Worm (Caenorhabditis elegans) whole organism, L1 larva: ENCODE data around the gene srlf-11.

Source experiments
- C34B4.2 ChIP-seq: sonication (generic microtip); optimal IDR thresholded peaks from 2 replicates; lab custom pipeline; 2017; ENCODE audit warnings: mild to moderate bottlenecking, missing genetic modification characterization, missing compliant biosample characterization
- F16B12.6 ChIP-seq: fragments of 150-350 bp; optimal IDR thresholded peaks from 2 replicates; lab custom pipeline; 2014; ENCODE audit warnings: missing biosample characterization, missing genetic modification characterization
- Y116A8C.19 ChIP-seq: sonication (generic microtip); optimal IDR thresholded peaks from 2 replicates; lab custom pipeline; 2016; ENCODE audit warnings: missing compliant biosample characterization, missing genetic modification characterization, borderline replicate concordance
- alr-1 ChIP-seq: fragments of 200-800 bp; sonication (Bioruptor generic); optimal IDR thresholded peaks from 2 replicates; lab custom pipeline; 2018; ENCODE audit warnings: borderline replicate concordance, mild to moderate bottlenecking, missing genetic modification characterization, missing compliant biosample characterization
- aly-2 ChIP-seq: fragments of 150-350 bp; optimal IDR thresholded peaks from 2 replicates; lab custom pipeline; 2014; ENCODE audit warnings: missing biosample characterization, missing genetic modification characterization
- blmp-1 ChIP-seq: fragments of 150-350 bp; optimal IDR thresholded peaks from 2 replicates; lab custom pipeline; 2014; ENCODE audit warnings: missing biosample characterization, missing genetic modification characterization
- ceh-63 ChIP-seq: fragments of 200-800 bp; sonication (Bioruptor generic); optimal IDR thresholded peaks from 2 replicates; lab custom pipeline; 2018; ENCODE audit warnings: mild to moderate bottlenecking, missing genetic modification characterization, missing compliant biosample characterization
- ceh-82 ChIP-seq, 3 experiments: fragments of 150-350 bp in 1 of 3; sonication (generic microtip) in 2 of 3; optimal IDR thresholded peaks; 2 replicates each; lab custom pipeline; 2014 to 2017; ENCODE audit warnings: missing biosample characterization in 3 of 3, missing genetic modification characterization in 3 of 3
- ceh-90 ChIP-seq: sonication (generic microtip); optimal IDR thresholded peaks from 2 replicates; lab custom pipeline; 2016; ENCODE audit warnings: missing genetic modification characterization, missing compliant biosample characterization
- efl-1 ChIP-seq, 4 experiments: fragments of 150-350 bp; optimal IDR thresholded peaks in 3 of 4; peaks in 1 of 4; 1 replicate in 1 of 4; 2 replicates in 3 of 4; lab custom pipeline; 2014; ENCODE audit warnings: missing biosample characterization in 2 of 4, missing genetic modification characterization in 2 of 4, missing genetic modification reagents in 2 of 4
- elt-2 ChIP-seq: sonication (generic microtip); optimal IDR thresholded peaks from 2 replicates; lab custom pipeline; 2016; ENCODE audit warnings: missing genetic modification characterization, mild to moderate bottlenecking, inconsistent platforms, missing compliant biosample characterization, missing genetic modification reagents
- elt-3 ChIP-seq, 6 experiments: fragments of 150-350 bp in 1 of 6; sonication (generic microtip); optimal IDR thresholded peaks; 2 replicates each; lab custom pipeline; 2017 to 2018; ENCODE audit warnings: missing biosample characterization in 6 of 6, missing genetic modification characterization in 6 of 6, inconsistent platforms in 1 of 6
- fkh-4 ChIP-seq: sonication (generic microtip); optimal IDR thresholded peaks from 2 replicates; lab custom pipeline; 2016; ENCODE audit warnings: missing compliant biosample characterization, missing genetic modification characterization, borderline replicate concordance
- fos-1 ChIP-seq: fragments of 150-350 bp; optimal IDR thresholded peaks from 2 replicates; lab custom pipeline; 2014; ENCODE audit warnings: missing biosample characterization, missing genetic modification characterization
- irx-1 ChIP-seq: sonication (generic microtip); optimal IDR thresholded peaks from 2 replicates; lab custom pipeline; 2016; ENCODE audit warnings: missing genetic modification characterization, missing compliant biosample characterization
- lin-14 ChIP-seq: fragments of 200-800 bp; sonication (Bioruptor generic); optimal IDR thresholded peaks from 2 replicates; lab custom pipeline; 2018; ENCODE audit warnings: mild to moderate bottlenecking, missing genetic modification characterization, moderate library complexity, missing compliant biosample characterization
- lin-15B ChIP-seq: fragments of 150-350 bp; sonication (generic microtip); optimal IDR thresholded peaks from 3 replicates; lab custom pipeline; 2014; ENCODE audit warnings: missing biosample characterization, missing genetic modification characterization
- lin-35 ChIP-seq, 2 experiments: fragments of 150-350 bp; optimal IDR thresholded peaks; 2 replicates each; lab custom pipeline; 2014; ENCODE audit warnings: missing biosample characterization in 2 of 2, missing genetic modification characterization in 2 of 2, missing genetic modification reagents in 2 of 2
- lin-39 ChIP-seq: fragments of 150-350 bp; optimal IDR thresholded peaks from 2 replicates; lab custom pipeline; 2014; ENCODE audit warnings: missing biosample characterization, missing genetic modification reagents, missing genetic modification characterization
- lsy-2 ChIP-seq, 2 experiments: fragments of 150-350 bp; optimal IDR thresholded peaks; 2 replicates each; lab custom pipeline; 2014; ENCODE audit warnings: missing biosample characterization in 2 of 2, missing genetic modification characterization in 2 of 2
- mdl-1 ChIP-seq, 2 experiments: fragments of 150-350 bp; optimal IDR thresholded peaks; 2 replicates each; lab custom pipeline; 2014 to 2017; ENCODE audit warnings: missing biosample characterization in 2 of 2, missing genetic modification characterization in 2 of 2, inconsistent platforms in 1 of 2
- mep-1 ChIP-seq: fragments of 150-350 bp; optimal IDR thresholded peaks from 2 replicates; lab custom pipeline; 2014; ENCODE audit warnings: missing biosample characterization, missing genetic modification characterization
- nhr-11 ChIP-seq: fragments of 150-350 bp; optimal IDR thresholded peaks from 2 replicates; lab custom pipeline; 2014; ENCODE audit warnings: missing biosample characterization, missing genetic modification characterization
- nhr-12 ChIP-seq: sonication (generic microtip); optimal IDR thresholded peaks from 2 replicates; lab custom pipeline; 2017; ENCODE audit warnings: missing biosample characterization, missing genetic modification characterization
- nhr-28 ChIP-seq: fragments of 150-350 bp; optimal IDR thresholded peaks from 2 replicates; lab custom pipeline; 2014; ENCODE audit warnings: missing biosample characterization, missing genetic modification characterization
- nhr-47 ChIP-seq: sonication (generic microtip); optimal IDR thresholded peaks from 2 replicates; lab custom pipeline; 2016; ENCODE audit warnings: mild to moderate bottlenecking, missing genetic modification characterization, moderate library complexity, missing compliant biosample characterization
- nhr-71 ChIP-seq: sonication (generic microtip); optimal IDR thresholded peaks from 2 replicates; lab custom pipeline; 2016; ENCODE audit warnings: mild to moderate bottlenecking, missing genetic modification characterization, moderate library complexity, missing compliant biosample characterization
- nhr-76 ChIP-seq: sonication (generic microtip); optimal IDR thresholded peaks from 2 replicates; lab custom pipeline; 2017; ENCODE audit warnings: missing biosample characterization, missing genetic modification characterization
- pax-3 ChIP-seq: fragments of 200-800 bp; sonication (Bioruptor generic); optimal IDR thresholded peaks from 2 replicates; lab custom pipeline; 2018; ENCODE audit warnings: mild to moderate bottlenecking, missing genetic modification characterization, moderate library complexity, missing compliant biosample characterization
- rnt-1 ChIP-seq: sonication (generic microtip); optimal IDR thresholded peaks from 2 replicates; lab custom pipeline; 2016; ENCODE audit warnings: mild to moderate bottlenecking, missing genetic modification characterization, moderate library complexity, missing compliant biosample characterization
- skn-1 ChIP-seq: fragments of 150-350 bp; optimal IDR thresholded peaks from 2 replicates; lab custom pipeline; 2014; ENCODE audit warnings: missing biosample characterization, missing genetic modification characterization
- snpc-4 ChIP-seq: fragments of 150-350 bp; optimal IDR thresholded peaks from 2 replicates; lab custom pipeline; 2014; ENCODE audit warnings: missing biosample characterization, missing genetic modification characterization
- snu-23 ChIP-seq: sonication (generic microtip); optimal IDR thresholded peaks from 2 replicates; lab custom pipeline; 2016; ENCODE audit warnings: missing genetic modification characterization, missing compliant biosample characterization
- sptf-1 ChIP-seq: fragments of 150-350 bp; optimal IDR thresholded peaks from 2 replicates; lab custom pipeline; 2014; ENCODE audit warnings: missing biosample characterization, missing genetic modification characterization
- sup-37 ChIP-seq: fragments of 200-800 bp; sonication (Bioruptor generic); optimal IDR thresholded peaks from 2 replicates; lab custom pipeline; 2018; ENCODE audit warnings: mild to moderate bottlenecking, missing genetic modification characterization, missing compliant biosample characterization
- swsn-7 ChIP-seq: sonication (generic microtip); optimal IDR thresholded peaks from 2 replicates; lab custom pipeline; 2016; ENCODE audit warnings: missing genetic modification characterization, missing compliant biosample characterization
- unc-130 ChIP-seq: fragments of 150-350 bp; optimal IDR thresholded peaks from 2 replicates; lab custom pipeline; 2017; ENCODE audit warnings: missing biosample characterization, missing genetic modification characterization, inconsistent platforms
- unc-30 ChIP-seq: sonication (generic microtip); optimal IDR thresholded peaks from 2 replicates; lab custom pipeline; 2017; ENCODE audit warnings: missing biosample characterization, missing genetic modification characterization
- unc-86 ChIP-seq: sonication (generic microtip); optimal IDR thresholded peaks from 2 replicates; lab custom pipeline; 2016; ENCODE audit warnings: missing genetic modification characterization, missing compliant biosample characterization
- unc-98 ChIP-seq: fragments of 200-800 bp; sonication (Bioruptor generic); IDR thresholded peaks from 2 replicates; pipeline ENCODE4 v1.3.6; 2022; ENCODE audit warnings: missing genetic modification characterization, missing compliant biosample characterization
- vab-15 ChIP-seq: sonication (generic microtip); optimal IDR thresholded peaks from 2 replicates; lab custom pipeline; 2017; ENCODE audit warnings: missing genotype, mild to moderate bottlenecking, missing genetic modification characterization, missing compliant biosample characterization
- xbp-1 ChIP-seq: sonication (generic microtip); optimal IDR thresholded peaks from 2 replicates; lab custom pipeline; 2016; ENCODE audit warnings: missing genetic modification characterization, missing compliant biosample characterization
- zip-4 ChIP-seq: fragments of 200-800 bp; sonication (Bioruptor generic); optimal IDR thresholded peaks from 2 replicates; lab custom pipeline; 2018; ENCODE audit warnings: mild to moderate bottlenecking, missing genetic modification characterization, moderate library complexity, missing compliant biosample characterization

srlf-11 gene

DNA sequence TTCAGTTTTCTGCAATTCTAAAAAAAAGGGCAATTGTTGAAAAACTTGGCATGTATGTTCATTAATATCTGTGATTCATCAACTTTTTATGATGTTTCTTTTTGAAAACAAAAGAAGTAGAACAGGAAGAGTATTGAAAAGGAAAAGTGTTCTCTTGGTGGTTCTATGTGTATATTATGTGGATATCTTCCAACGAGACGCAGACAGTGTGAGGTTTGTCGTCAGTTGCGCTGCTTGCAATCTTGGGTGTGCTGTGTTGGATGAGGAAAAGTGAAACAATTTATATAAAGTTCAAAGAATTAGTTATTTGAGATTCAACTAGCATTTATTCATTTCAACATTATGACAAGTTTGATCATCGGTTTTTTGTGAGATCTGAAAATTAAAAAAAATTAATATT lies 33.4 kb downstream of the srlf-11 start (continued):
- no peak for TF ChIP-seq swsn-7 (tag; lab: Kevin White, UChicago)
- TF ChIP-seq Y116A8C.19 (tag; lab: Kevin White, UChicago): no peak
- TF ChIP-seq lin-15B (tag; lab: Kevin White, UChicago): no peak
- no peak for TF ChIP-seq lin-39 (tag; lab: Kevin White, UChicago)
- TF ChIP-seq elt-3 (tag; optimal IDR thresholded peaks at IDR 0.05; lab: Kevin White, UChicago): peak in 1 of 6 experiments; percentile 16
- TF ChIP-seq lin-14 (GFP tag; lab: Kevin White, UChicago): peak; percentile 65
- no peak for TF ChIP-seq elt-2 (tag; lab: Kevin White, UChicago)
- peak in 1 of 2 experiments; percentile 9 for TF ChIP-seq lsy-2 (tag; optimal IDR thresholded peaks at IDR 0.05; lab: Kevin White, UChicago)
- no peak for TF ChIP-seq nhr-12 (tag; lab: Kevin White, UChicago)
- TF ChIP-seq unc-130 (tag; lab: Kevin White, UChicago): peak; percentile 4
- no peak for TF ChIP-seq nhr-47
- TF ChIP-seq rnt-1 (tag; lab: Kevin White, UChicago): no peak
- no peak for TF ChIP-seq xbp-1 (tag; lab: Kevin White, UChicago)
- TF ChIP-seq F16B12.6: peak; percentile 30
- TF ChIP-seq efl-1 (optimal IDR thresholded peaks at IDR 0.05; lab: Kevin White, UChicago): peak in 1 of 2 experiments; percentile 12
- no peak for TF ChIP-seq efl-1 (GFP tag; optimal IDR thresholded peaks at IDR 0.05 in 1 of 2; lab: Kevin White, UChicago)
- peak; percentile 29 for TF ChIP-seq snu-23
- TF ChIP-seq fos-1: no peak
- no peak for TF ChIP-seq sup-37
- no peak for TF ChIP-seq sptf-1 (tag; lab: Kevin White, UChicago)
- TF ChIP-seq nhr-11 (tag; lab: Kevin White, UChicago): no peak

DNA sequence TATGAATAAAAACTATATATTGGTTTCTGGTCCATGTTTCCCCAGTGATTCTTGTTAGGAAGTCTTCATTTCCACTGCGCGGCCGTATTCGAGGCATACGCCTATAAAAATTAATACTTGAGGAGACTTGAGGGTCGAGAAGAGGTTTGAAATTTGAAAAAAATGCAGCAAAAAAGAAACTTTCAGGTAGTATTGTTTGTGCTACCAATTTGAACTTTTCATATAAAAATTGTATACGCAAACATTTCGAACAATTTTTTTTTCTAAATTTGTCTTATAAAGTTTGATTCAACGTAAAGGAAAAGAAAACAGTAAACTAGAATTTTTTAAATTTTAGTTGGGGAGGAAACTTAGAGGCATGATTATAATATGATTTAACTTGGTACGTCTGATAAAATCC lies 34.0 kb downstream of the srlf-11 start, which contains the start of gene T11G6.4:
Gene T11G6.4, minus strand, starts transcription at position 101 of the 400 bp plus-strand sequence.
- TF ChIP-seq zip-4 (no peak), vab-15 (tag; lab: Kevin White, UChicago) (no peak), aly-2 (tag; lab: Kevin White, UChicago) (no peak), irx-1 (no peak), nhr-28 (tag; lab: Kevin White, UChicago) (no peak), fos-1 (no peak), unc-86 (no peak), nhr-47 (no peak), xbp-1 (tag; lab: Kevin White, UChicago) (no peak)

DNA sequence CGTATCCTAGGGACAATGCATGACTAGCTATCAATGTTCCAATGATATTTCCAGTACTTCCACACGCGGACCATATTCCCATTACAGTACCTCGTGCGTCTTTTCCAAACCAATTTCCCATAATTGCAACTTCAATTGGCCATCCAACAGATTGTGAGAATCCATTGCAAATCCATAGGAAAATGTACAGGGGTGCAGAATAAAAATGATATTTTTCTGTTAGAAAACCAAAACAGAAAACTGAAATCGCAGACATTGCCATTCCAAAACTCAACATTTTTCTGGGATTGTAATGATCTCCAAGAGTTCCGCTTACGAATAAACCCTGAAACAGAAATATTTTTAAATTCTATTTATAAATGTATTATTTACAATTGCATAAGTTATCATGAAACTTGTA lies 34.7 kb downstream of the srlf-11 start:
- TF ChIP-seq efl-1 (optimal IDR thresholded peaks at IDR 0.05; lab: Kevin White, UChicago): no peak
- TF ChIP-seq efl-1 (GFP tag; optimal IDR thresholded peaks at IDR 0.05 in 1 of 2; lab: Kevin White, UChicago): peak in 1 of 2 experiments; percentile 80
- no peak for TF ChIP-seq skn-1 (tag; lab: Kevin White, UChicago)
- no peak for TF ChIP-seq fkh-4 (tag; lab: Kevin White, UChicago)
- TF ChIP-seq nhr-11 (tag; lab: Kevin White, UChicago): no peak
- TF ChIP-seq unc-30 (tag; lab: Kevin White, UChicago): no peak
- no peak for TF ChIP-seq ceh-63
- TF ChIP-seq pax-3 (tag; lab: Kevin White, UChicago): no peak

DNA sequence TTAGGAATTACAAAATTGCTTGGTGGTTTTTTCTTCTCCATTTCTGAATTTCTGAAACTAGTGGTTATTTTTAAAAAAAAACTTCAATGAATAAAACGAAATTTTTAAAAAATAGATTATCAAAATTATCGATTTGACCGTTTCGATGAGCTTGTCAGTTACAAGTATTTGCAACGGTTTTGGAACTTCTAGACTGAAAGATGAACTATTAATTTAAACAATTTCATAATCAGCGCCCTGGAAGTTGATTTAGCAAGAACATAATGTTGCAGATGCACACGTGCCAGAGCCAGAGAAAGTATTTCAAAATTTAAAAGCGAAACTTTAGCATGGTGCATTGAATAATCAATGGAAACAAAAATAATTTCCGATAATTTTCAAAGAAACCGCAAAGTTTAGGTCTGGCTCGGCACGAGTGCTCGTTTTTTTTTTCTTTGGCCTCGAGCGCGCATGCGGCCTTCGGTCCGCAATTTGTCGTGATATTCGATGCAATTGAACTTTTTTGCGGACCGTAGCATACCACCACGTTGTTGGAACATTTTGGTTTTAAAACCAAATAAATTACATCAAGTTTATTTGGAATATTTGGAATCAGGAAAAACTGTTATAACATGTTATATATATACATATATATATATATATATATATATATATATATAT lies 43.0 kb downstream of the srlf-11 start, which contains the start of gene T11G6.5:
Gene T11G6.5, minus strand, starts transcription at position 51 of the 660 bp plus-strand sequence.
- TF ChIP-seq snu-23 (peak; percentile 50), skn-1 (tag; lab: Kevin White, UChicago) (peak; percentile 37), snpc-4 (tag; lab: Kevin White, UChicago) (peak; percentile 6), nhr-76 (tag; lab: Kevin White, UChicago) (no peak), lsy-2 (tag; optimal IDR thresholded peaks at IDR 0.05; lab: Kevin White, UChicago) (peak; percentile 87 to 97), unc-130 (tag; lab: Kevin White, UChicago) (peak; percentile 14), swsn-7 (tag; lab: Kevin White, UChicago) (peak; percentile 16), fkh-4 (tag; lab: Kevin White, UChicago) (no peak), lin-35 (GFP tag; optimal IDR thresholded peaks at IDR 0.05; lab: Kevin White, UChicago) (peak; percentile 3 to 65), F16B12.6 (peak; percentile 81), alr-1 (tag; lab: Kevin White, UChicago) (no peak), unc-98 (GFP tag; lab: Robert Waterston, UW) (no peak), mep-1 (tag; lab: Kevin White, UChicago) (peak; percentile 45), efl-1 (optimal IDR thresholded peaks at IDR 0.05; lab: Kevin White, UChicago) (peak; percentile 39 to 52), efl-1 (GFP tag; optimal IDR thresholded peaks at IDR 0.05 in 1 of 2; lab: Kevin White, UChicago) (peak; percentile 48 to 95), vab-15 (tag; lab: Kevin White, UChicago) (no peak), blmp-1 (tag; lab: Kevin White, UChicago) (peak; percentile 4), nhr-28 (tag; lab: Kevin White, UChicago) (no peak), C34B4.2 (tag; lab: Kevin White, UChicago) (no peak), nhr-71 (tag; lab: Kevin White, UChicago) (peak; percentile 48), mdl-1 (tag; optimal IDR thresholded peaks at IDR 0.05; lab: Kevin White, UChicago) (peak in 1 of 2 experiments; percentile 59), ceh-90 (tag; lab: Kevin White, UChicago) (no peak), rnt-1 (tag; lab: Kevin White, UChicago) (peak; percentile 49), ceh-82 (tag; optimal IDR thresholded peaks at IDR 0.05; lab: Kevin White, UChicago) (peak in 1 of 3 experiments; percentile 33)
